Worm (Caenorhabditis elegans) whole organism, L4 larva: ENCODE data around the gene idpp-6.

Experiments
- D1046.2 ChIP-seq: fragments of 200-800 bp; sonication (Bioruptor generic); IDR thresholded peaks from 2 replicates; pipeline ENCODE4 v1.3.6; 2022; ENCODE audit warnings: missing genetic modification characterization, missing compliant biosample characterization
- F10B5.3 ChIP-seq: sonication (generic microtip); optimal IDR thresholded peaks from 2 replicates; lab custom pipeline; 2016; ENCODE audit warnings: mild to moderate bottlenecking, missing genetic modification characterization, missing compliant biosample characterization
- F26F4.8 ChIP-seq: fragments of 200-800 bp; sonication (Bioruptor generic); conservative IDR thresholded peaks from 2 replicates; pipeline ENCODE4 v1.3.6; 2022; ENCODE audit warnings: missing genetic modification characterization, missing compliant biosample characterization
- T20F7.1 ChIP-seq: fragments of 200-800 bp; sonication (Bioruptor generic); optimal IDR thresholded peaks from 2 replicates; lab custom pipeline; 2018; ENCODE audit warnings: mild to moderate bottlenecking, missing genetic modification characterization, missing compliant biosample characterization
- T26A8.4 ChIP-seq: fragments of 200-800 bp; sonication (Bioruptor generic); IDR thresholded peaks from 2 replicates; pipeline ENCODE4 v1.3.6; 2022; ENCODE audit warnings: missing genetic modification characterization, missing compliant biosample characterization
- Y105C5A.15 ChIP-seq: fragments of 200-800 bp; sonication (Bioruptor generic); IDR thresholded peaks from 2 replicates; pipeline ENCODE4 v1.3.6; 2022; ENCODE audit warnings: missing genetic modification characterization, missing compliant biosample characterization
- Y48G9A.11 ChIP-seq: fragments of 200-800 bp; sonication (Bioruptor generic); IDR thresholded peaks from 2 replicates; pipeline ENCODE4 v1.3.6; 2022; ENCODE audit warnings: missing genetic modification reagents, missing genetic modification characterization, missing compliant biosample characterization
- Y5F2A.4 ChIP-seq: fragments of 200-800 bp; sonication (Bioruptor generic); optimal IDR thresholded peaks from 2 replicates; lab custom pipeline; 2018; ENCODE audit warnings: mild to moderate bottlenecking, missing genetic modification characterization, missing compliant biosample characterization
- aha-1 ChIP-seq: fragments of 150-350 bp; peaks from one replicate; lab custom pipeline; 2014; ENCODE audit warnings: missing biosample characterization, missing genetic modification characterization
- ama-1 ChIP-seq: fragments of 150-350 bp; optimal IDR thresholded peaks from 2 replicates; lab custom pipeline; 2014; ENCODE audit warnings: inconsistent platforms, mixed read lengths
- attf-4 ChIP-seq: sonication (generic microtip); optimal IDR thresholded peaks from 3 replicates; lab custom pipeline; 2017; ENCODE audit warnings: missing biosample characterization, missing genetic modification characterization
- ceh-62 ChIP-seq: sonication (generic microtip); optimal IDR thresholded peaks from 2 replicates; lab custom pipeline; 2017; ENCODE audit warnings: missing biosample characterization, missing genetic modification characterization
- daf-16 ChIP-seq, 3 experiments: sonication (generic microtip); optimal IDR thresholded peaks; 2 replicates each; lab custom pipeline; 2016 to 2017; ENCODE audit warnings: missing genetic modification characterization in 3 of 3, missing genetic modification reagents in 3 of 3, mild to moderate bottlenecking in 2 of 3, missing compliant biosample characterization in 2 of 3, missing biosample characterization in 1 of 3, moderate library complexity in 1 of 3
- daf-19 ChIP-seq: fragments of 200-800 bp; sonication (Bioruptor generic); conservative IDR thresholded peaks from 2 replicates; pipeline ENCODE4 v1.3.6; 2022; ENCODE audit warnings: missing genetic modification characterization, missing compliant biosample characterization
- dmd-6 ChIP-seq: fragments of 200-800 bp; sonication (Bioruptor generic); IDR thresholded peaks from 2 replicates; pipeline ENCODE4 v1.3.6; 2022; ENCODE audit warnings: missing genetic modification reagents, missing genetic modification characterization, missing compliant biosample characterization
- dve-1 ChIP-seq: sonication (generic microtip); optimal IDR thresholded peaks from 2 replicates; lab custom pipeline; 2017; ENCODE audit warnings: antibody characterized with exemption, mild to moderate bottlenecking, missing genetic modification characterization, missing compliant biosample characterization; ENCODE audit not compliant: insufficient read depth
- egl-43 ChIP-seq: fragments of 200-800 bp; sonication (Bioruptor generic); IDR thresholded peaks from 2 replicates; pipeline ENCODE4 v1.3.6; 2022; ENCODE audit warnings: missing genetic modification reagents, missing genetic modification characterization, missing compliant biosample characterization
- hif-1 ChIP-seq, 2 experiments: sonication (generic microtip); optimal IDR thresholded peaks; 2 replicates each; lab custom pipeline; 2016 to 2017; ENCODE audit warnings: missing compliant biosample characterization in 2 of 2, missing genetic modification characterization in 2 of 2, missing genetic modification reagents in 2 of 2, missing genotype in 2 of 2, mild to moderate bottlenecking in 1 of 2
- hmg-1.1 ChIP-seq: fragments of 200-800 bp; sonication (Bioruptor generic); IDR thresholded peaks from 2 replicates; pipeline ENCODE4 v1.3.6; 2022; ENCODE audit warnings: missing genetic modification reagents, missing genetic modification characterization, missing compliant biosample characterization
- jun-1 ChIP-seq: fragments of 150-350 bp; optimal IDR thresholded peaks from 2 replicates; lab custom pipeline; 2014; ENCODE audit warnings: missing biosample characterization, missing genetic modification reagents, missing genetic modification characterization
- lin-1 ChIP-seq: fragments of 200-800 bp; sonication (Bioruptor generic); IDR thresholded peaks from 2 replicates; pipeline ENCODE4 v1.3.6; 2022; ENCODE audit warnings: missing genetic modification reagents, missing genetic modification characterization, missing compliant biosample characterization
- lin-13 ChIP-seq: fragments of 150-350 bp; optimal IDR thresholded peaks from 2 replicates; lab custom pipeline; 2014; ENCODE audit warnings: missing biosample characterization, missing genetic modification reagents, missing genetic modification characterization
- lin-29 ChIP-seq: fragments of 200-800 bp; sonication (Bioruptor generic); IDR thresholded peaks from 2 replicates; pipeline ENCODE4 v1.3.6; 2022; ENCODE audit warnings: missing genetic modification reagents, missing genetic modification characterization, missing compliant biosample characterization
- lir-3 ChIP-seq: sonication (generic microtip); optimal IDR thresholded peaks from 2 replicates; lab custom pipeline; 2016; ENCODE audit warnings: mild to moderate bottlenecking, missing genetic modification characterization, missing compliant biosample characterization
- lsy-2 ChIP-seq, 2 experiments: fragments of 150-350 bp in 1 of 2; sonication (generic microtip) in 1 of 2; optimal IDR thresholded peaks; 2 replicates each; lab custom pipeline; 2014 to 2017; ENCODE audit warnings: missing biosample characterization in 2 of 2, missing genetic modification characterization in 2 of 2
- mdl-1 ChIP-seq, 2 experiments: fragments of 150-350 bp in 1 of 2; sonication (generic microtip) in 1 of 2; optimal IDR thresholded peaks; 2 replicates each; lab custom pipeline; 2014 to 2017; ENCODE audit warnings: missing biosample characterization in 2 of 2, missing genetic modification characterization in 2 of 2
- mxl-3 ChIP-seq: fragments of 200-800 bp; sonication (Bioruptor generic); optimal IDR thresholded peaks from 2 replicates; lab custom pipeline; 2018; ENCODE audit warnings: mild to moderate bottlenecking, missing genetic modification characterization, missing compliant biosample characterization
- nhr-11 ChIP-seq: fragments of 150-350 bp; optimal IDR thresholded peaks from 2 replicates; lab custom pipeline; 2014; ENCODE audit warnings: missing biosample characterization, missing genetic modification characterization
- nhr-111 ChIP-seq: fragments of 200-800 bp; sonication (Bioruptor generic); optimal IDR thresholded peaks from 2 replicates; lab custom pipeline; 2018; ENCODE audit warnings: mild to moderate bottlenecking, missing genetic modification characterization, missing compliant biosample characterization
- nhr-25 ChIP-seq: sonication (generic microtip); optimal IDR thresholded peaks from 2 replicates; lab custom pipeline; 2017; ENCODE audit warnings: missing genetic modification characterization, mild to moderate bottlenecking, missing compliant biosample characterization, antibody characterized with exemption, moderate library complexity, borderline replicate concordance; ENCODE audit not compliant: insufficient read depth
- nhr-41 ChIP-seq: fragments of 200-800 bp; sonication (Bioruptor generic); IDR thresholded peaks from 2 replicates; pipeline ENCODE4 v1.3.6; 2022; ENCODE audit warnings: missing genetic modification reagents, missing genetic modification characterization, missing compliant biosample characterization
- nhr-42 ChIP-seq: fragments of 200-800 bp; sonication (Bioruptor generic); IDR thresholded peaks from 2 replicates; pipeline ENCODE4 v1.3.6; 2022; ENCODE audit warnings: missing genetic modification characterization, missing compliant biosample characterization
- nhr-48 ChIP-seq: sonication (generic microtip); optimal IDR thresholded peaks from 2 replicates; lab custom pipeline; 2016; ENCODE audit warnings: mild to moderate bottlenecking, missing genetic modification characterization, missing compliant biosample characterization
- nhr-6 ChIP-seq: fragments of 150-350 bp; optimal IDR thresholded peaks from 2 replicates; lab custom pipeline; 2014; ENCODE audit warnings: missing biosample characterization, missing genetic modification characterization
- nhr-77 ChIP-seq: fragments of 150-350 bp; optimal IDR thresholded peaks from 2 replicates; lab custom pipeline; 2014; ENCODE audit warnings: missing biosample characterization, missing genetic modification characterization
- pha-4 ChIP-seq, 2 experiments: fragments of 150-350 bp in 1 of 2; fragments of 200-800 bp in 1 of 2; sonication (Bioruptor generic) in 1 of 2; IDR thresholded peaks in 1 of 2; optimal IDR thresholded peaks in 1 of 2; 2 replicates each; pipeline versions ENCODE4 v1.3.6 to Lab custom; 2014 to 2022; ENCODE audit warnings: missing genetic modification characterization in 2 of 2, missing genetic modification reagents in 2 of 2, missing biosample characterization in 1 of 2, missing compliant biosample characterization in 1 of 2
- php-3 ChIP-seq: fragments of 200-800 bp; sonication (Bioruptor generic); IDR thresholded peaks from 2 replicates; pipeline ENCODE4 v1.3.6; 2022; ENCODE audit warnings: missing genetic modification reagents, missing genetic modification characterization, missing compliant biosample characterization
- pqm-1 ChIP-seq: sonication (generic microtip); optimal IDR thresholded peaks from 2 replicates; lab custom pipeline; 2017; ENCODE audit warnings: missing biosample characterization, missing genetic modification characterization
- rbr-2 ChIP-seq: sonication (generic microtip); optimal IDR thresholded peaks from 2 replicates; lab custom pipeline; 2016; ENCODE audit warnings: missing genotype, missing genetic modification characterization, missing compliant biosample characterization
- saeg-2 ChIP-seq: fragments of 200-800 bp; sonication (Bioruptor generic); IDR thresholded peaks from 2 replicates; pipeline ENCODE4 v1.3.6; 2022; ENCODE audit warnings: missing genetic modification reagents, missing genetic modification characterization, missing compliant biosample characterization
- sdz-12 ChIP-seq: fragments of 200-800 bp; sonication (Bioruptor generic); optimal IDR thresholded peaks from 2 replicates; lab custom pipeline; 2018; ENCODE audit warnings: mild to moderate bottlenecking, missing genetic modification characterization, missing compliant biosample characterization
- set-16 ChIP-seq: fragments of 200-800 bp; sonication (Bioruptor generic); IDR thresholded peaks from 2 replicates; pipeline ENCODE4 v1.3.6; 2022; ENCODE audit warnings: missing genetic modification reagents, missing genetic modification characterization, missing compliant biosample characterization
- tag-97 ChIP-seq: fragments of 200-800 bp; sonication (Bioruptor generic); IDR thresholded peaks from 2 replicates; pipeline ENCODE4 v1.3.6; 2022; ENCODE audit warnings: missing genetic modification characterization, missing compliant biosample characterization
- tra-1 ChIP-seq: fragments of 200-800 bp; sonication (Bioruptor generic); IDR thresholded peaks from 2 replicates; pipeline ENCODE4 v1.3.6; 2022; ENCODE audit warnings: missing genetic modification reagents, missing genetic modification characterization, missing compliant biosample characterization
- unc-39 ChIP-seq: sonication (generic microtip); optimal IDR thresholded peaks from 2 replicates; lab custom pipeline; 2017; ENCODE audit warnings: missing biosample characterization, missing genetic modification characterization
- zip-2 ChIP-seq: fragments of 150-350 bp; optimal IDR thresholded peaks from 2 replicates; lab custom pipeline; 2014; ENCODE audit warnings: missing biosample characterization, missing genetic modification characterization
- ztf-11 ChIP-seq: fragments of 150-350 bp; optimal IDR thresholded peaks from 2 replicates; lab custom pipeline; 2014; ENCODE audit warnings: missing biosample characterization, missing genetic modification characterization
- ztf-7 ChIP-seq: fragments of 150-350 bp; optimal IDR thresholded peaks from 2 replicates; lab custom pipeline; 2014; ENCODE audit warnings: missing biosample characterization, missing genetic modification characterization

The idpp-6 gene

DNA sequence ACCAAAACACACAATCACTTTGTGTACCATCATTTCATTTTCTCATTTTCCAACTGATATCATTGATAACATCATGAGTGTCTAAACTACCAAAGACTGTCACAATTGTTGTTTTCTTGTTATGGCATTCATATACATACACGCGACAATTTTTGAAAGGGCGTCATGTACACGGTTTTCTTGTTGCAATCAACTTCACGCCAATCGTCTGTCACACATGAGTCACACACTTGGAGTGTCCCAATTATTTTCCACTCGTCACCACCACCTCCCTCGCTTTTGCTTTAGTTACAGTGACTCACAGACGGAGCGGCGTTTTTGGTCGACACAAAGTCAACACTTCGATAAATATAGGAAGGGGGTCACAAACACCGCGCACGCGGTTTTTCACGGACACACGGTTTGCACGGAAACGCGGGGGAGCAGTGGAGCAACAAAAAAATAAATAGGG, 35.0 kb upstream of the idpp-6 start (continued):
- TF ChIP-seq saeg-2 (GFP tag; lab: Robert Waterston, UW) = 0 out of 2 replicates have a peak, but pooled peaks have one; percentile 34
- TF ChIP-seq ztf-11 (tag; lab: Kevin White, UChicago) = no peak
- TF ChIP-seq ama-1 (lab: Kevin White, UChicago) = no peak
- 0 out of 2 replicates have a peak, but pooled peaks have one; percentile 59 for TF ChIP-seq egl-43
- peak; percentile 77 for TF ChIP-seq nhr-6
- no peak for TF ChIP-seq zip-2 (tag; lab: Kevin White, UChicago)
- TF ChIP-seq daf-16 (GFP tag; optimal IDR thresholded peaks at IDR 0.05; lab: Kevin White, UChicago) = peak in 1 of 2 experiments; percentile 74
- peak; percentile 95 for TF ChIP-seq daf-16 (tag; optimal IDR thresholded peaks at IDR 0.05; lab: Kevin White, UChicago)
- peak; percentile 94 for TF ChIP-seq nhr-48 (tag; lab: Kevin White, UChicago)
- no peak for TF ChIP-seq nhr-42 (GFP tag; lab: Robert Waterston, UW)
- no peak for TF ChIP-seq nhr-11
- TF ChIP-seq aha-1 (tag; lab: Kevin White, UChicago) = peak; percentile 95
- TF ChIP-seq ceh-62 (tag; lab: Kevin White, UChicago) = no peak
- peak in 1 of 2 experiments; percentile 85 for TF ChIP-seq hif-1 (tag; optimal IDR thresholded peaks at IDR 0.05; lab: Kevin White, UChicago)
- TF ChIP-seq hmg-1.1 = peak; percentile 64
- TF ChIP-seq lin-13 = peak; percentile 44
- TF ChIP-seq T26A8.4 = 0 out of 2 replicates have a peak, but pooled peaks have one; percentile 18
- peak; percentile 7 for TF ChIP-seq nhr-77 (tag; lab: Kevin White, UChicago)
- no peak; the same call in none of the 2 replicates for TF ChIP-seq nhr-41
- TF ChIP-seq lin-1 = peak; percentile 80
- no peak for TF ChIP-seq attf-4
- peak in 1 of 2 experiments; percentile 45 for TF ChIP-seq lsy-2 (tag; optimal IDR thresholded peaks at IDR 0.05; lab: Kevin White, UChicago)
- TF ChIP-seq T20F7.1 (GFP tag; lab: Kevin White, UChicago) = peak; percentile 65
- TF ChIP-seq lin-29 = no peak
- TF ChIP-seq tag-97 (GFP tag; lab: Robert Waterston, UW) = no peak
- peak; percentile 87 for TF ChIP-seq dve-1
- TF ChIP-seq mxl-3 (GFP tag; lab: Kevin White, UChicago) = peak; percentile 59
- peak; percentile 74; the same call in 1 of the 2 replicates for TF ChIP-seq pha-4 (GFP tag; IDR thresholded peaks at IDR 0.05; lab: Robert Waterston, UW)
- peak; percentile 93 for TF ChIP-seq pha-4 (tag; optimal IDR thresholded peaks at IDR 0.05; lab: Kevin White, UChicago)
- peak; percentile 28 for TF ChIP-seq ztf-7 (tag; lab: Kevin White, UChicago)
- peak; percentile 39 for TF ChIP-seq set-16 (GFP tag; lab: Robert Waterston, UW)
- peak; percentile 48 for TF ChIP-seq jun-1
- peak; percentile 65; the same call in 1 of the 2 replicates for TF ChIP-seq tra-1
- TF ChIP-seq Y48G9A.11 (GFP tag; lab: Robert Waterston, UW) = peak; percentile 44; the same call in 1 of the 2 replicates
- TF ChIP-seq, all 104 proteins: peak for 44

DNA sequence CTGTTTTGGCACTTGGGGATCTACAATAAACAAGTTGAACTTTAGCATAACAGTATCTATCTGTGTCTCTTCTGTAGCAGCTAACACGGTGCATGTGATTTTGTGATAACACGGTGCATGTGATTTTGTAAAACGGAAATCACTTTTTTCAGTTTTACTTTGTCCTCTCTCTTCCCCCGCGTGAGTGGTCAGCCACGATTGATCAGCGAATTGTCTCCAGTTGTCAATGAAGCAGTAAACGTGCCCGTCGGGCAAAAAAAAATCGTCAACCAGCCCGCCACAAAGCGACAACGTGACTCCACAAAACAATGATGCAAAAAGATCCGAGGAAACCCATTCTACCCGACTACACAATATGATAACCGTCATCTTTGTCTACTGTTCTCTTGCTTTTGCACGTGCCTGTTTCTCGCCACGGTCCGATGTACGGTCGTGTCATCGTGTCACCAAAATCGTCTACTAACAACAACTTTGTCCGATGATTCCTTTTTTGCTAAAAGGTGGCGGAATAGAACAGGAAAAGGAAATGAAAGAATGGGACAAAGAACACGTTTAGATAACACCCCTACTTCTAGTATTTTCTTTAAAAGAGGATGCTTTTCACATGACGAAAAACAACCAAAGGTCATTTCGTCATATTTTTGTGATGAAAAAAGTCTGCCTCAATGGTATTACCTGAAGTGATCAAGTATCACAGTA, 33.7 kb upstream of the idpp-6 start:
- TF ChIP-seq F26F4.8 (GFP tag; lab: Robert Waterston, UW) = no peak
- no peak for TF ChIP-seq nhr-41
- TF ChIP-seq rbr-2 = peak; percentile 43
- TF ChIP-seq Y105C5A.15 (GFP tag; lab: Robert Waterston, UW) = 0 out of 2 replicates have a peak, but pooled peaks have one; percentile 18
- TF ChIP-seq dmd-6 (GFP tag; lab: Robert Waterston, UW) = peak; percentile 96
- peak in 1 of 2 experiments; percentile 100 for TF ChIP-seq mdl-1 (tag; optimal IDR thresholded peaks at IDR 0.05; lab: Kevin White, UChicago)
- peak; percentile 79 to 95 for TF ChIP-seq hif-1 (tag; optimal IDR thresholded peaks at IDR 0.05; lab: Kevin White, UChicago)
- TF ChIP-seq nhr-77 (tag; lab: Kevin White, UChicago) = peak; percentile 3
- peak; percentile 8 for TF ChIP-seq sdz-12
- no peak for TF ChIP-seq lir-3 (tag; lab: Kevin White, UChicago)
- TF ChIP-seq D1046.2 = 0 out of 2 replicates have a peak, but pooled peaks have one; percentile 31
- TF ChIP-seq zip-2 (tag; lab: Kevin White, UChicago) = peak; percentile 41
- TF ChIP-seq nhr-25 = peak; percentile 72
- TF ChIP-seq daf-19 (GFP tag; lab: Robert Waterston, UW) = peak; percentile 49; the same call in 1 of the 2 replicates
- TF ChIP-seq F10B5.3 = no peak
- no peak for TF ChIP-seq pqm-1
- TF ChIP-seq unc-39 (tag; lab: Kevin White, UChicago) = no peak
- no peak for TF ChIP-seq Y5F2A.4 (GFP tag; lab: Kevin White, UChicago)
- peak; percentile 64 for TF ChIP-seq set-16 (GFP tag; lab: Robert Waterston, UW)
- TF ChIP-seq php-3 (GFP tag; lab: Robert Waterston, UW) = peak; percentile 84
- TF ChIP-seq nhr-48 (tag; lab: Kevin White, UChicago) = peak; percentile 98
- TF ChIP-seq nhr-111 = no peak
